Worm (Caenorhabditis elegans): ENCODE results near the gene gipc-1.

DNA sequence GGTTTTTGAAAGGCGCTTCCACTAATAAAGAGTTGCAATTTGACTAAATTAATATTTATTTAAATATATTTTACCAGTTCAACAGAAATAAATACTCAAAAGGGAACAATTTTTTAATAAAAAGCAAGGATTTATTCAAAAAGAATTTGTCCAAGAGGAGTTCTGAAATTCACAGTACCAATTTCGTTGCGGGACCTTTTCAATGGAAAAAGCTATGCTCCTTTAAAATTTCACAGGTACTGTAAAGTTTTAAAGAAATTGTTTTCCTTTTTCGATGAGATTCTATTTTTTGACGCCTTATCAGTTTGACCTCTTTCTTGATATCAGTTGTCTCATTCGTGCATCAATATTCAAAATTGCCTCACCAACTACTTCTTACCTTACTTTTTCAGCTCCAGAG lies 29.7 kb downstream of the gipc-1 start, which contains the start of gene tag-340:
- TF ChIP-seq pha-4 (tag; optimal IDR thresholded peaks at IDR 0.05) = no peak
- TF ChIP-seq R02D3.7 (tag; optimal IDR thresholded peaks at IDR 0.05) = no peak
- no peak for TF ChIP-seq nhr-77 (tag; optimal IDR thresholded peaks at IDR 0.05)
- TF ChIP-seq ceh-82 (tag; optimal IDR thresholded peaks at IDR 0.05) = no peak
- TF ChIP-seq lin-39 (tag; optimal IDR thresholded peaks at IDR 0.05) = no peak
- TF ChIP-seq jun-1 (tag; optimal IDR thresholded peaks at IDR 0.05) = no peak
- TF ChIP-seq nfya-1 (tag; optimal IDR thresholded peaks at IDR 0.05; ENCODE audit: insufficient read depth) = no peak
- TF ChIP-seq elt-3 (tag; optimal IDR thresholded peaks at IDR 0.05) = no peak
- TF ChIP-seq ztf-4 (tag; optimal IDR thresholded peaks at IDR 0.05) = no peak
- no peak for TF ChIP-seq nhr-28 (tag; optimal IDR thresholded peaks at IDR 0.05)
